Worm (Caenorhabditis elegans): Measurements from ENCODE around the gene nhr-78.

DNA sequence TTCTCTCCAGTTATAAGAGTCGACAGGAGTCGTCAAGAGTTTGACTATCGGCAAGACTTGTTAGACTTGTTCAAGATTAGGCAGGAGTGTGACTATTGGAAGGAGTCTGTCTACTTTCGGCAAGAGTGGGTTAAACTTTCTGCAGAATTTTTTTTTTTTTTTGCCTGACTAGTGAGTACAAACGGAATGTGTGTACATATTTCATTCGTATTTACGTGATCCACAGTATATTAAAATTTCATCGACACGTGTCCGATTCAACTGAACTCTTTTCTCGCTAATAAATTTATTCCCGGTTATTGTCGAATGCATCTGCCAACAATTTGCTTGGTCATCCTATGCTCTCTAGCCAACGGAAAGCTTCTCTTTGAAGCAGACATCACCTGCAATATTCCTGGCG lies 5.5 kb downstream of the nhr-78 start, which contains the start of gene F36A4.1:
- no peak for TF ChIP-seq nhr-76 (tag; optimal IDR thresholded peaks at IDR 0.05)
- TF ChIP-seq ZK546.5 (tag; optimal IDR thresholded peaks at IDR 0.05): no peak
